Worm (Caenorhabditis elegans): ENCODE results near the gene srx-42.

ce11 chrV:13891489-13891888 is 29.3 kb upstream of the srx-42 start:
- TF ChIP-seq tab-1 (GFP tag; IDR thresholded peaks at IDR 0.05) (no peak), klf-2 (GFP tag; conservative IDR thresholded peaks at IDR 0.05) (no peak), cog-1 (tag; optimal IDR thresholded peaks at IDR 0.05) (no peak), ztf-29 (GFP tag; IDR thresholded peaks at IDR 0.05) (no peak)

Data from whole organism, midembryonic.